Worm (Caenorhabditis elegans) whole organism, L4 larva: ENCODE data around the gene K01G5.8.

ENCODE experiments used
- ZK546.5 ChIP-seq, 2 experiments: sonication (generic microtip); optimal IDR thresholded peaks; 2 replicates each; lab custom pipeline; 2017; ENCODE audit warnings: missing biosample characterization in 2 of 2, missing genetic modification characterization in 2 of 2
- ceh-82 ChIP-seq: sonication (generic microtip); optimal IDR thresholded peaks from 2 replicates; lab custom pipeline; 2017; ENCODE audit warnings: missing biosample characterization, missing genetic modification characterization
- dpl-1 ChIP-seq: fragments of 150-350 bp; optimal IDR thresholded peaks from 2 replicates; lab custom pipeline; 2014; ENCODE audit warnings: missing biosample characterization, missing genetic modification reagents, missing genetic modification characterization
- dve-1 ChIP-seq: sonication (generic microtip); optimal IDR thresholded peaks from 2 replicates; lab custom pipeline; 2017; ENCODE audit warnings: antibody characterized with exemption, mild to moderate bottlenecking, missing genetic modification characterization, missing compliant biosample characterization; ENCODE audit not compliant: insufficient read depth
- mdl-1 ChIP-seq, 2 experiments: fragments of 150-350 bp in 1 of 2; sonication (generic microtip) in 1 of 2; optimal IDR thresholded peaks; 2 replicates each; lab custom pipeline; 2014 to 2017; ENCODE audit warnings: missing biosample characterization in 2 of 2, missing genetic modification characterization in 2 of 2
- nhr-25 ChIP-seq: sonication (generic microtip); optimal IDR thresholded peaks from 2 replicates; lab custom pipeline; 2017; ENCODE audit warnings: missing genetic modification characterization, mild to moderate bottlenecking, missing compliant biosample characterization, antibody characterized with exemption, moderate library complexity, borderline replicate concordance; ENCODE audit not compliant: insufficient read depth
- ztf-11 ChIP-seq: fragments of 150-350 bp; optimal IDR thresholded peaks from 2 replicates; lab custom pipeline; 2014; ENCODE audit warnings: missing biosample characterization, missing genetic modification characterization

- TF ChIP-seq ZK546.5 (tag; optimal IDR thresholded peaks at IDR 0.05; lab: Kevin White, UChicago) (no peak), nhr-25 (tag; lab: Kevin White, UChicago) (no peak), ceh-82 (tag; lab: Kevin White, UChicago) (no peak), dve-1 (tag; lab: Kevin White, UChicago) (no peak), dpl-1 (GFP tag; lab: Kevin White, UChicago) (no peak), ztf-11 (tag; lab: Kevin White, UChicago) (no peak), mdl-1 (tag; optimal IDR thresholded peaks at IDR 0.05; lab: Kevin White, UChicago) (no peak)
Measured at ce11 chrIII:10755480-10756066, 15.0 kb upstream of the K01G5.8 start, which contains the start of gene hpl-2.
